Fruit fly (Drosophila melanogaster) whole organism, embryonic: ENCODE measurements around the gene Nak.

ENCODE experiments used
- Asciz ChIP-seq: fragments of 200-800 bp; sonication (Bioruptor generic); optimal IDR thresholded peaks from 2 replicates; lab custom pipeline; 2017; ENCODE audit warnings: missing biosample characterization, mild to moderate bottlenecking, missing genetic modification characterization, missing genetic modification reagents
- Atf3 ChIP-seq: fragments of 200-800 bp; sonication (Bioruptor generic); optimal IDR thresholded peaks from 3 replicates; lab custom pipeline; 2016; ENCODE audit warnings: missing biosample characterization, missing genetic modification characterization
- BtbVII ChIP-seq: fragments of 200-800 bp; sonication (Bioruptor generic); optimal IDR thresholded peaks from 3 replicates; lab custom pipeline; 2017; ENCODE audit warnings: missing biosample characterization, mild to moderate bottlenecking, missing genetic modification characterization
- CG10267 ChIP-seq: fragments of 200-800 bp; sonication (Bioruptor generic); optimal IDR thresholded peaks from 2 replicates; lab custom pipeline; 2018; ENCODE audit warnings: missing biosample characterization, mild to moderate bottlenecking, missing genetic modification characterization, moderate library complexity
- CG10321 ChIP-seq: fragments of 200-800 bp; sonication (Bioruptor generic); IDR thresholded peaks from 2 replicates; pipeline ENCODE4 v1.3.6; 2022; ENCODE audit warnings: missing biosample characterization, missing genetic modification characterization
- CG10543 ChIP-seq: fragments of 200-800 bp; sonication (Bioruptor generic); optimal IDR thresholded peaks from 3 replicates; lab custom pipeline; 2017; ENCODE audit warnings: missing biosample characterization, mild to moderate bottlenecking, missing genetic modification characterization, moderate library complexity
- CG11696 ChIP-seq: fragments of 200-800 bp; sonication (Bioruptor generic); IDR thresholded peaks from 2 replicates; pipeline ENCODE4 v1.3.6; 2022; ENCODE audit warnings: missing biosample characterization, missing genetic modification characterization
- CG13123 ChIP-seq: fragments of 200-800 bp; sonication (Bioruptor generic); optimal IDR thresholded peaks from 2 replicates; lab custom pipeline; 2016; ENCODE audit warnings: missing biosample characterization, missing genetic modification characterization
- CG13287 ChIP-seq: fragments of 200-800 bp; sonication (Bioruptor generic); IDR thresholded peaks from 2 replicates; pipeline ENCODE4 v1.3.6; 2022; ENCODE audit warnings: missing biosample characterization, missing genetic modification characterization; ENCODE audit not compliant: partially characterized antibody
- CG16863 ChIP-seq: fragments of 200-800 bp; sonication (Bioruptor generic); optimal IDR thresholded peaks from 3 replicates; lab custom pipeline; 2016; ENCODE audit warnings: missing biosample characterization, missing genetic modification characterization
- CG18599 ChIP-seq: fragments of 200-800 bp; sonication (Bioruptor generic); optimal IDR thresholded peaks from 3 replicates; lab custom pipeline; 2017; ENCODE audit warnings: missing biosample characterization, missing genetic modification characterization, mild to moderate bottlenecking, moderate library complexity, missing genetic modification reagents
- CG2129 ChIP-seq: fragments of 200-800 bp; sonication (Bioruptor generic); IDR thresholded peaks from 2 replicates; pipeline ENCODE4 v1.3.6; 2022; ENCODE audit warnings: missing biosample characterization, missing genetic modification characterization; ENCODE audit not compliant: partially characterized antibody
- CG32767 ChIP-seq: fragments of 200-800 bp; sonication (Bioruptor generic); IDR thresholded peaks from 2 replicates; pipeline ENCODE4 v1.3.6; 2022; ENCODE audit warnings: missing biosample characterization, missing genetic modification characterization
- CG34224 ChIP-seq: fragments of 200-800 bp; sonication (Bioruptor generic); IDR thresholded peaks from 3 replicates; pipeline ENCODE4 v1.3.6; 2022; ENCODE audit warnings: missing biosample characterization, missing genetic modification characterization; ENCODE audit not compliant: partially characterized antibody
- CG4730 ChIP-seq: fragments of 200-800 bp; sonication (Bioruptor generic); IDR thresholded peaks from 2 replicates; pipeline ENCODE4 v1.3.6; 2022; ENCODE audit warnings: missing biosample characterization, missing genetic modification characterization
- CG6791 ChIP-seq: fragments of 200-800 bp; sonication (Bioruptor generic); IDR thresholded peaks from 3 replicates; pipeline ENCODE4 v1.3.6; 2022; ENCODE audit warnings: missing biosample characterization, missing genetic modification characterization; ENCODE audit not compliant: partially characterized antibody
- CG8281 ChIP-seq: fragments of 200-800 bp; sonication (Bioruptor generic); optimal IDR thresholded peaks from 2 replicates; lab custom pipeline; 2018; ENCODE audit warnings: missing biosample characterization, mild to moderate bottlenecking, missing genetic modification characterization, moderate library complexity
- CG9437 ChIP-seq: fragments of 200-800 bp; sonication (Bioruptor generic); optimal IDR thresholded peaks from 2 replicates; lab custom pipeline; 2018; ENCODE audit warnings: missing biosample characterization, mild to moderate bottlenecking, missing genetic modification characterization
- CG9727 ChIP-seq: fragments of 200-800 bp; sonication (Bioruptor generic); optimal IDR thresholded peaks from 3 replicates; lab custom pipeline; 2017; ENCODE audit warnings: missing biosample characterization, mild to moderate bottlenecking, missing genetic modification characterization
- Drgx ChIP-seq: fragments of 200-800 bp; sonication (Bioruptor generic); IDR thresholded peaks from 2 replicates; pipeline ENCODE4 v1.3.6; 2022; ENCODE audit warnings: missing biosample characterization, missing genetic modification characterization
- E2f1 ChIP-seq: fragments of 200-800 bp; sonication (Bioruptor generic); IDR thresholded peaks from 2 replicates; pipeline ENCODE4 v1.3.6; 2022; ENCODE audit warnings: missing biosample characterization, missing genetic modification characterization
- Eip74EF ChIP-seq, 2 experiments: fragments of 200-800 bp in 1 of 2; fragments of >200 bp in 1 of 2; sonication (Bioruptor generic) in 1 of 2; optimal IDR thresholded peaks; 2 replicates each; lab custom pipeline; 2017 to 2019; ENCODE audit warnings: missing biosample characterization in 2 of 2, missing genetic modification characterization in 2 of 2, mild to moderate bottlenecking in 1 of 2, moderate library complexity in 1 of 2
- Lhr ChIP-seq: fragments of 200-800 bp; sonication (Bioruptor generic); optimal IDR thresholded peaks from 3 replicates; lab custom pipeline; 2017; ENCODE audit warnings: mild to moderate bottlenecking, missing biosample characterization, missing genetic modification reagents, missing genetic modification characterization
- Poxn ChIP-seq: fragments of 200-800 bp; sonication (Bioruptor generic); IDR thresholded peaks from 2 replicates; pipeline ENCODE4 v1.3.6; 2022; ENCODE audit warnings: missing biosample characterization, missing genetic modification characterization
- Taf1 ChIP-seq: fragments of 200-800 bp; sonication (Bioruptor generic); IDR thresholded peaks from 2 replicates; pipeline ENCODE4 v1.3.6; 2022; ENCODE audit warnings: missing biosample characterization, missing genetic modification characterization
- Usf ChIP-seq: fragments of 200-800 bp; sonication (Bioruptor generic); optimal IDR thresholded peaks from 2 replicates; lab custom pipeline; 2017; ENCODE audit warnings: missing genotype, missing biosample characterization, missing genetic modification characterization
- aop ChIP-seq: fragments of 200-800 bp; sonication (Bioruptor generic); IDR thresholded peaks from 2 replicates; pipeline ENCODE4 v1.3.6; 2022; ENCODE audit warnings: missing biosample characterization, missing genetic modification characterization
- caup ChIP-seq: fragments of 200-800 bp; sonication (Bioruptor generic); optimal IDR thresholded peaks from 3 replicates; lab custom pipeline; 2017; ENCODE audit warnings: missing biosample characterization, mild to moderate bottlenecking, missing genetic modification characterization, moderate library complexity; ENCODE audit not compliant: severe bottlenecking
- chif ChIP-seq, 2 experiments: fragments of 200-800 bp; sonication (Bioruptor generic); optimal IDR thresholded peaks; 3 replicates each; lab custom pipeline; 2016; ENCODE audit warnings: missing biosample characterization in 2 of 2, missing genetic modification characterization in 2 of 2
- corto ChIP-seq: fragments of 200-800 bp; sonication (Bioruptor generic); optimal IDR thresholded peaks from 2 replicates; lab custom pipeline; 2016; ENCODE audit warnings: missing biosample characterization, mild to moderate bottlenecking, missing genetic modification characterization, moderate library complexity
- dmrt11E ChIP-seq: fragments of 200-800 bp; sonication (Bioruptor generic); optimal IDR thresholded peaks from 3 replicates; lab custom pipeline; 2018; ENCODE audit warnings: missing biosample characterization, mild to moderate bottlenecking, missing genetic modification characterization, moderate library complexity
- esg ChIP-seq: fragments of 200-800 bp; sonication (Bioruptor generic); conservative IDR thresholded peaks from 2 replicates; pipeline ENCODE4 v1.3.6; 2022; ENCODE audit warnings: missing biosample characterization, missing genetic modification characterization
- fd3F ChIP-seq: fragments of 200-800 bp; sonication (Bioruptor generic); optimal IDR thresholded peaks from 2 replicates; lab custom pipeline; 2018; ENCODE audit warnings: missing biosample characterization, mild to moderate bottlenecking, missing genetic modification characterization, moderate library complexity
- fd64A ChIP-seq: fragments of 200-800 bp; sonication (Bioruptor generic); optimal IDR thresholded peaks from 3 replicates; lab custom pipeline; 2018; ENCODE audit warnings: missing biosample characterization, mild to moderate bottlenecking, missing genetic modification characterization
- ftz-f1 ChIP-seq: fragments of 200-800 bp; sonication (Bioruptor generic); optimal IDR thresholded peaks from 2 replicates; lab custom pipeline; 2016; ENCODE audit warnings: missing biosample characterization, missing genetic modification characterization
- grn ChIP-seq: fragments of 200-800 bp; sonication (Bioruptor generic); optimal IDR thresholded peaks from 3 replicates; lab custom pipeline; 2017; ENCODE audit warnings: missing biosample characterization, missing genetic modification characterization
- jing ChIP-seq: fragments of 200-800 bp; sonication (Bioruptor generic); optimal IDR thresholded peaks from 2 replicates; lab custom pipeline; 2018; ENCODE audit warnings: missing biosample characterization, mild to moderate bottlenecking, missing genetic modification characterization
- pros ChIP-seq: fragments of 200-800 bp; sonication (Bioruptor generic); optimal IDR thresholded peaks from 3 replicates; lab custom pipeline; 2019; ENCODE audit warnings: missing biosample characterization, mild to moderate bottlenecking, missing genetic modification characterization, moderate library complexity
- ranshi ChIP-seq: fragments of 200-800 bp; sonication (Bioruptor generic); IDR thresholded peaks from 2 replicates; pipeline ENCODE4 v1.3.6; 2022; ENCODE audit warnings: missing biosample characterization, missing genetic modification characterization
- rib ChIP-seq: fragments of 200-800 bp; sonication (Bioruptor generic); IDR thresholded peaks from 2 replicates; pipeline ENCODE4 v1.3.6; 2022; ENCODE audit warnings: missing biosample characterization, missing genetic modification characterization
- run ChIP-seq: fragments of 200-800 bp; sonication (Bioruptor generic); optimal IDR thresholded peaks from 3 replicates; lab custom pipeline; 2018; ENCODE audit warnings: missing biosample characterization, mild to moderate bottlenecking, missing genetic modification characterization
- sd ChIP-seq: fragments of 200-800 bp; sonication (Bioruptor generic); optimal IDR thresholded peaks from 3 replicates; lab custom pipeline; 2018; ENCODE audit warnings: missing biosample characterization, mild to moderate bottlenecking, missing genetic modification characterization, moderate library complexity
- sqz ChIP-seq: fragments of 200-800 bp; sonication (Bioruptor generic); optimal IDR thresholded peaks from 3 replicates; lab custom pipeline; 2018; ENCODE audit warnings: missing biosample characterization, mild to moderate bottlenecking, missing genetic modification characterization
- stc ChIP-seq: fragments of 200-800 bp; sonication (Bioruptor generic); IDR thresholded peaks from 2 replicates; pipeline ENCODE4 v1.3.6; 2022; ENCODE audit warnings: missing biosample characterization, missing genetic modification characterization
- tin ChIP-seq: fragments of 200-800 bp; sonication (Bioruptor generic); optimal IDR thresholded peaks from 3 replicates; lab custom pipeline; 2016; ENCODE audit warnings: missing biosample characterization, missing genetic modification characterization
- tio ChIP-seq: fragments of 200-800 bp; sonication (Bioruptor generic); optimal IDR thresholded peaks from 2 replicates; lab custom pipeline; 2017; ENCODE audit warnings: missing biosample characterization, missing genetic modification characterization, inconsistent platforms
- tll ChIP-seq, 2 experiments: fragments of 200-800 bp in 1 of 2; fragments of >200 bp in 1 of 2; sonication (Bioruptor generic) in 1 of 2; optimal IDR thresholded peaks; 2 replicates each; lab custom pipeline; 2017 to 2019; ENCODE audit warnings: missing biosample characterization in 2 of 2, missing genetic modification characterization in 2 of 2, mild to moderate bottlenecking in 1 of 2, moderate library complexity in 1 of 2
- wdn ChIP-seq: fragments of 200-800 bp; sonication (Bioruptor generic); IDR thresholded peaks from 2 replicates; pipeline ENCODE4 v1.3.6; 2022; ENCODE audit warnings: missing biosample characterization, missing genetic modification characterization
- wor ChIP-seq: fragments of 200-800 bp; sonication (Bioruptor generic); IDR thresholded peaks from 2 replicates; pipeline ENCODE4 v1.3.6; 2022; ENCODE audit warnings: missing biosample characterization, missing genetic modification characterization

The Nak gene

dm6 chr2L:18957142-18957674 lies 11.3 kb downstream of the Nak start, which contains the start of gene Bhmt (continued):
- TF ChIP-seq CG18599 (GFP tag; lab: Kevin White, UChicago) (peak; percentile 86), sqz (GFP tag; lab: Kevin White, UChicago) (no peak), wor (no peak), CG6791 (GFP tag; lab: Robert Waterston, UW) (no peak), Taf1 (GFP tag; lab: Robert Waterston, UW) (peak; percentile 33; the same call in 1 of the 2 replicates), BtbVII (peak; percentile 74), jing (GFP tag; lab: Kevin White, UChicago) (no peak), caup (GFP tag; lab: Kevin White, UChicago) (peak; percentile 69), run (tag; lab: Kevin White, UChicago) (peak; percentile 21), CG16863 (GFP tag; lab: Kevin White, UChicago) (no peak), rib (GFP tag; lab: Robert Waterston, UW) (peak; percentile 16; the same call in 1 of the 2 replicates), ftz-f1 (GFP tag; lab: Kevin White, UChicago) (no peak), wdn (peak; percentile 51; the same call in 1 of the 2 replicates), CG13287 (GFP tag; lab: Robert Waterston, UW) (no peak), tin (peak; percentile 35), CG9727 (GFP tag; lab: Kevin White, UChicago) (peak; percentile 68), Asciz (GFP tag; lab: Kevin White, UChicago) (peak; percentile 34), pros (GFP tag; lab: Kevin White, UChicago) (no peak), ranshi (GFP tag; lab: Robert Waterston, UW) (peak; percentile 73), CG10543 (GFP tag; lab: Kevin White, UChicago) (peak; percentile 76), dmrt11E (tag; lab: Kevin White, UChicago) (peak; percentile 9), Usf (GFP tag; lab: Kevin White, UChicago) (no peak), CG4730 (GFP tag; lab: Robert Waterston, UW) (peak; percentile 42; the same call in 1 of the 2 replicates), fd3F (peak; percentile 60), Drgx (GFP tag; lab: Robert Waterston, UW) (peak; percentile 87), chif (GFP tag; optimal IDR thresholded peaks at IDR 0.05; lab: Kevin White, UChicago) (no peak), CG2129 (GFP tag; lab: Robert Waterston, UW) (no peak), fd64A (GFP tag; lab: Kevin White, UChicago) (no peak), CG11696 (GFP tag; lab: Robert Waterston, UW) (peak; percentile 61), grn (GFP tag; lab: Kevin White, UChicago) (no peak), tll (GFP tag; optimal IDR thresholded peaks at IDR 0.05; lab: Kevin White, UChicago) (no peak), sd (tag; lab: Kevin White, UChicago) (peak; percentile 84), corto (peak; percentile 88), CG34224 (GFP tag; lab: Robert Waterston, UW) (no peak), CG13123 (no peak), Lhr (no peak), CG10267 (peak; percentile 66), CG9437 (GFP tag; lab: Kevin White, UChicago) (peak; percentile 35), E2f1 (GFP tag; lab: Robert Waterston, UW) (peak; percentile 60), Atf3 (no peak), esg (GFP tag; lab: Robert Waterston, UW) (0 out of 2 replicates have a peak, but pooled peaks have one; percentile 13), tio (peak; percentile 24), CG10321 (GFP tag; lab: Robert Waterston, UW) (no peak), Poxn (0 out of 2 replicates have a peak, but pooled peaks have one; percentile 23), CG32767 (0 out of 2 replicates have a peak, but pooled peaks have one; percentile 46), stc (GFP tag; lab: Robert Waterston, UW) (peak; percentile 68), aop (GFP tag; lab: Robert Waterston, UW) (no peak), Eip74EF (GFP tag; optimal IDR thresholded peaks at IDR 0.05; lab: Kevin White, UChicago) (peak in 1 of 2 experiments; percentile 47), CG8281 (tag; lab: Kevin White, UChicago) (peak; percentile 47)
